Worm (Caenorhabditis elegans) whole organism, L3 larva: ENCODE measurements around the gene K02E10.6.

Experiments used
- ama-1 ChIP-seq: fragments of 150-350 bp; optimal IDR thresholded peaks from 2 replicates; lab custom pipeline; 2018
- ceh-16 ChIP-seq: sonication (generic microtip); optimal IDR thresholded peaks from 2 replicates; lab custom pipeline; 2017; ENCODE audit warnings: missing biosample characterization, missing genetic modification characterization
- ceh-9 ChIP-seq: sonication (generic microtip); optimal IDR thresholded peaks from 2 replicates; lab custom pipeline; 2018; ENCODE audit warnings: missing biosample characterization, missing genetic modification characterization
- daf-12 ChIP-seq: fragments of 150-350 bp; optimal IDR thresholded peaks from 2 replicates; lab custom pipeline; 2014; ENCODE audit warnings: missing biosample characterization, missing genetic modification reagents, missing genetic modification characterization
- egl-5 ChIP-seq: fragments of 150-350 bp; optimal IDR thresholded peaks from 2 replicates; lab custom pipeline; 2017; ENCODE audit warnings: missing biosample characterization, missing genetic modification reagents, missing genetic modification characterization, inconsistent platforms
- elt-1 ChIP-seq: fragments of 150-350 bp; optimal IDR thresholded peaks from 2 replicates; lab custom pipeline; 2014; ENCODE audit warnings: missing biosample characterization, missing genetic modification characterization
- elt-3 ChIP-seq, 3 experiments: fragments of 150-350 bp in 1 of 3; sonication (generic microtip) in 2 of 3; optimal IDR thresholded peaks; 2 replicates in 2 of 3; 4 replicates in 1 of 3; lab custom pipeline; 2014 to 2017; ENCODE audit warnings: missing biosample characterization in 3 of 3, missing genetic modification characterization in 3 of 3
- eor-1 ChIP-seq, 2 experiments: fragments of 150-350 bp; optimal IDR thresholded peaks; 2 replicates each; lab custom pipeline; 2014 to 2018; ENCODE audit warnings: missing biosample characterization in 2 of 2, missing genetic modification characterization in 2 of 2
- fkh-10 ChIP-seq: sonication (generic microtip); optimal IDR thresholded peaks from 2 replicates; lab custom pipeline; 2017; ENCODE audit warnings: missing biosample characterization, missing genetic modification reagents, missing genetic modification characterization
- fkh-2 ChIP-seq: fragments of 150-350 bp; optimal IDR thresholded peaks from 2 replicates; lab custom pipeline; 2014; ENCODE audit warnings: missing biosample characterization, missing genetic modification reagents, missing genetic modification characterization
- fos-1 ChIP-seq: fragments of 150-350 bp; optimal IDR thresholded peaks from 2 replicates; lab custom pipeline; 2014; ENCODE audit warnings: missing biosample characterization, missing genetic modification characterization
- hmg-11 ChIP-seq: sonication (generic microtip); optimal IDR thresholded peaks from 2 replicates; lab custom pipeline; 2016; ENCODE audit warnings: missing genetic modification characterization, missing compliant biosample characterization
- jun-1 ChIP-seq: fragments of 150-350 bp; optimal IDR thresholded peaks from 2 replicates; lab custom pipeline; 2014; ENCODE audit warnings: missing biosample characterization, missing genetic modification reagents, missing genetic modification characterization
- lin-15B ChIP-seq: fragments of 150-350 bp; optimal IDR thresholded peaks from 2 replicates; lab custom pipeline; 2014; ENCODE audit warnings: missing biosample characterization, missing genetic modification characterization
- lin-39 ChIP-seq: fragments of 150-350 bp; optimal IDR thresholded peaks from 2 replicates; lab custom pipeline; 2018; ENCODE audit warnings: missing biosample characterization, missing genetic modification reagents, missing genetic modification characterization
- mdl-1 ChIP-seq: fragments of 150-350 bp; optimal IDR thresholded peaks from 2 replicates; lab custom pipeline; 2014; ENCODE audit warnings: missing biosample characterization, missing genetic modification characterization
- mml-1 ChIP-seq: fragments of 150-350 bp; sonication (generic microtip); optimal IDR thresholded peaks from 3 replicates; lab custom pipeline; 2014; ENCODE audit warnings: missing biosample characterization, missing genetic modification characterization
- nhr-11 ChIP-seq: fragments of 150-350 bp; optimal IDR thresholded peaks from 2 replicates; lab custom pipeline; 2014; ENCODE audit warnings: missing biosample characterization, missing genetic modification characterization
- nhr-12 ChIP-seq: fragments of 150-350 bp; optimal IDR thresholded peaks from 2 replicates; lab custom pipeline; 2014; ENCODE audit warnings: missing biosample characterization, missing genetic modification characterization
- nhr-237 ChIP-seq: fragments of 150-350 bp; optimal IDR thresholded peaks from 2 replicates; lab custom pipeline; 2014; ENCODE audit warnings: missing biosample characterization, missing genetic modification characterization
- nhr-28 ChIP-seq: fragments of 150-350 bp; optimal IDR thresholded peaks from 2 replicates; lab custom pipeline; 2014; ENCODE audit warnings: missing biosample characterization, missing genetic modification characterization
- nhr-43 ChIP-seq: sonication (generic microtip); optimal IDR thresholded peaks from 2 replicates; lab custom pipeline; 2016; ENCODE audit warnings: mild to moderate bottlenecking, missing genetic modification characterization, missing compliant biosample characterization; ENCODE audit not compliant: poor library complexity, severe bottlenecking
- nhr-67 ChIP-seq: fragments of 150-350 bp; optimal IDR thresholded peaks from 2 replicates; lab custom pipeline; 2014; ENCODE audit warnings: missing biosample characterization, missing genetic modification characterization
- nhr-76 ChIP-seq: fragments of 150-350 bp; sonication (generic microtip); optimal IDR thresholded peaks from 5 replicates; lab custom pipeline; 2014; ENCODE audit warnings: missing biosample characterization, missing genetic modification characterization
- nhr-77 ChIP-seq: fragments of 150-350 bp; optimal IDR thresholded peaks from 2 replicates; lab custom pipeline; 2014; ENCODE audit warnings: missing biosample characterization, missing genetic modification characterization
- sea-2 ChIP-seq: fragments of 150-350 bp; sonication (generic microtip); optimal IDR thresholded peaks from 4 replicates; lab custom pipeline; 2014; ENCODE audit warnings: missing biosample characterization, missing genetic modification reagents, missing genetic modification characterization
- skn-1 ChIP-seq: fragments of 150-350 bp; optimal IDR thresholded peaks from 2 replicates; lab custom pipeline; 2014; ENCODE audit warnings: missing biosample characterization, missing genetic modification characterization
- snpc-4 ChIP-seq: fragments of 150-350 bp; optimal IDR thresholded peaks from 2 replicates; lab custom pipeline; 2014; ENCODE audit warnings: missing biosample characterization, missing genetic modification characterization
- tbx-2 ChIP-seq: sonication (generic microtip); optimal IDR thresholded peaks from 2 replicates; lab custom pipeline; 2016; ENCODE audit warnings: mild to moderate bottlenecking, missing genetic modification characterization, missing compliant biosample characterization
- unc-39 ChIP-seq: sonication (generic microtip); optimal IDR thresholded peaks from 4 replicates; lab custom pipeline; 2017; ENCODE audit warnings: missing biosample characterization, missing genetic modification characterization
- unc-62 ChIP-seq: fragments of 150-350 bp; sonication (generic microtip); optimal IDR thresholded peaks from 4 replicates; lab custom pipeline; 2014; ENCODE audit warnings: missing biosample characterization, missing genetic modification reagents, missing genetic modification characterization
- zag-1 ChIP-seq: fragments of 150-350 bp; optimal IDR thresholded peaks from 2 replicates; lab custom pipeline; 2014; ENCODE audit warnings: missing biosample characterization, missing genetic modification characterization

Gene K02E10.6

ce11 chrX:2452716-2453115 lies 29.9 kb downstream of the K02E10.6 start:
- TF ChIP-seq nhr-11 (no peak), jun-1 (tag; lab: Kevin White, UChicago) (no peak), mdl-1 (no peak), tbx-2 (tag; lab: Kevin White, UChicago) (no peak), ama-1 (no peak), nhr-43 (no peak), snpc-4 (tag; lab: Kevin White, UChicago) (no peak), fos-1 (no peak), hmg-11 (tag; lab: Kevin White, UChicago) (no peak), mml-1 (tag; lab: Kevin White, UChicago) (no peak), fkh-2 (tag; lab: Kevin White, UChicago) (no peak), lin-15B (tag; lab: Kevin White, UChicago) (no peak)

- no peak for TF ChIP-seq elt-3 (tag; optimal IDR thresholded peaks at IDR 0.05; lab: Kevin White, UChicago)
- TF ChIP-seq nhr-76: no peak
These were observed 30.3 kb downstream of the K02E10.6 start for ce11 chrX:2452297-2452696.

- no peak for TF ChIP-seq hmg-11 (tag; lab: Kevin White, UChicago)
- TF ChIP-seq nhr-67: no peak
- TF ChIP-seq nhr-76: no peak
- TF ChIP-seq ama-1: no peak
These were observed 31.6 kb downstream of the K02E10.6 start for ce11 chrX:2450994-2451393.

ce11 chrX:2447214-2447613 lies 35.4 kb downstream of the K02E10.6 start:
- TF ChIP-seq sea-2 (GFP tag; lab: Kevin White, UChicago) (no peak), lin-15B (tag; lab: Kevin White, UChicago) (no peak), zag-1 (no peak), nhr-12 (tag; lab: Kevin White, UChicago) (no peak), egl-5 (tag; lab: Kevin White, UChicago) (no peak), elt-1 (tag; lab: Kevin White, UChicago) (no peak), fkh-2 (tag; lab: Kevin White, UChicago) (no peak)

- no peak for TF ChIP-seq nhr-237 (tag; lab: Kevin White, UChicago)
- TF ChIP-seq fos-1: no peak
- no peak for TF ChIP-seq ceh-9 (tag; lab: Kevin White, UChicago)
- TF ChIP-seq ceh-16 (tag; lab: Kevin White, UChicago): no peak
- TF ChIP-seq nhr-67: no peak
- TF ChIP-seq ama-1: no peak
- TF ChIP-seq elt-3 (tag; optimal IDR thresholded peaks at IDR 0.05; lab: Kevin White, UChicago): no peak
- no peak for TF ChIP-seq fkh-10 (GFP tag; lab: Kevin White, UChicago)
- no peak for TF ChIP-seq nhr-28 (tag; lab: Kevin White, UChicago)
- no peak for TF ChIP-seq nhr-77
- TF ChIP-seq unc-39 (tag; lab: Kevin White, UChicago): no peak
- TF ChIP-seq zag-1: no peak
- TF ChIP-seq, all 47 proteins: peak for 0
These were observed 36.4 kb downstream of the K02E10.6 start for ce11 chrX:2446185-2446584.

- TF ChIP-seq nhr-11: no peak
- no peak for TF ChIP-seq unc-39 (tag; lab: Kevin White, UChicago)
- no peak for TF ChIP-seq unc-62 (GFP tag; lab: Kevin White, UChicago)
- no peak for TF ChIP-seq lin-39 (tag; lab: Kevin White, UChicago)
- no peak for TF ChIP-seq nhr-237 (tag; lab: Kevin White, UChicago)
- no peak for TF ChIP-seq daf-12 (tag; lab: Kevin White, UChicago)
- TF ChIP-seq elt-3 (tag; optimal IDR thresholded peaks at IDR 0.05; lab: Kevin White, UChicago): no peak
- TF ChIP-seq egl-5 (tag; lab: Kevin White, UChicago): no peak
- no peak for TF ChIP-seq nhr-12 (tag; lab: Kevin White, UChicago)
- no peak for TF ChIP-seq mml-1 (tag; lab: Kevin White, UChicago)
- TF ChIP-seq skn-1 (tag; lab: Kevin White, UChicago): no peak
- no peak for TF ChIP-seq fkh-2 (tag; lab: Kevin White, UChicago)
- TF ChIP-seq nhr-28 (tag; lab: Kevin White, UChicago): no peak
- no peak for TF ChIP-seq eor-1 (tag; optimal IDR thresholded peaks at IDR 0.05; lab: Kevin White, UChicago)
These were observed 39.3 kb downstream of the K02E10.6 start, which contains the start of gene T07D1.3 for ce11 chrX:2443304-2443703. TSS of gene T07D1.3 (minus strand) at chrX:2443404.
